Worm (Caenorhabditis elegans): ENCODE measurements around the gene F10B5.3.

DNA sequence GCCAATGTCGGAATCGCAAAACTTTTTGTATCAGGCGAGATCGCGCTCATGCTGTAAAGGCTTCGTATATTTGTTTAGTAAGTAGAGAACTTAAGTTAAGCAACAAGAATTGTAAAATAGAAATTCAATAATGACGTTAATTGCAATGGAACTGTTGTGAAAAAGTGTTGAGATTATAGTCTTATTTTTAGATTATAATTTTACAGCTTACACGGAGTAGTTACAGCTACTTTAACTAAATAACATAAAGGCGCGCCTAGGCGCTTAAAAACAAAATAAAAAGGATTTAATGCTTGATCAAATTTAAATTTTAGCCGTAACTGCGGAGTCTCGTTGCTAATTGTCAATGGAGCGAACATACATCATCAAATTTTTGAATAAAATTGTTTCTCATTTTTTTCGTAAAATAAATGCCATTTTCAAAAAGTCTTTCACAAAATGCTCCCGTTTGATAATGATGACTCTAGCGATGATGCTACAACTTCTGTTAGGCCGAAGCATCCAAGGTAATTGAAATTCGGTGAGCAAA is 12.4 kb upstream of the F10B5.3 start, which contains the start of the genes emb-27 and rrf-3:
- TF ChIP-seq flt-1 (GFP tag; IDR thresholded peaks at IDR 0.05) (no peak), ref-1 (GFP tag; conservative IDR thresholded peaks at IDR 0.05) (no peak), klf-2 (GFP tag; conservative IDR thresholded peaks at IDR 0.05) (no peak), med-1 (GFP tag; optimal IDR thresholded peaks at IDR 0.05; ENCODE audit: insufficient read depth) (no peak), ztf-29 (GFP tag; IDR thresholded peaks at IDR 0.05) (no peak)

Measured in whole organism, midembryonic.